Fruit fly (Drosophila melanogaster) whole organism: ENCODE measurements around the gene CG4951.

ENCODE experiments used
- CG8478 ChIP-seq: fragments of >200 bp; optimal IDR thresholded peaks from 2 replicates; lab custom pipeline; 2018; ENCODE audit warnings: inconsistent platforms
- Dll ChIP-seq: fragments of >200 bp; optimal IDR thresholded peaks from 2 replicates; lab custom pipeline; 2017
- pan ChIP-seq: fragments of >200 bp; optimal IDR thresholded peaks from 2 replicates; lab custom pipeline; 2017
- psq ChIP-seq: fragments of >200 bp; optimal IDR thresholded peaks from 2 replicates; lab custom pipeline; 2017
- usp ChIP-seq: fragments of >200 bp; optimal IDR thresholded peaks from 2 replicates; lab custom pipeline; 2017; ENCODE audit warnings: missing biosample characterization, missing genetic modification characterization, mixed read lengths

- TF ChIP-seq psq (no peak), pan (lab: Kevin White, UChicago) (no peak), usp (GFP tag; lab: Kevin White, UChicago) (no peak), CG8478 (no peak), Dll (lab: Kevin White, UChicago) (peak; percentile 8)
Observed at dm6 chr3R:27987772-27988171, 33.9 kb upstream of the CG4951 start.
